Fruit fly (Drosophila melanogaster): Measurements from ENCODE around the gene CG42353.
A peak's percentile ranks its signal among the peaks of the same experiment; 100 is the strongest.

Gene CG42353

DNA sequence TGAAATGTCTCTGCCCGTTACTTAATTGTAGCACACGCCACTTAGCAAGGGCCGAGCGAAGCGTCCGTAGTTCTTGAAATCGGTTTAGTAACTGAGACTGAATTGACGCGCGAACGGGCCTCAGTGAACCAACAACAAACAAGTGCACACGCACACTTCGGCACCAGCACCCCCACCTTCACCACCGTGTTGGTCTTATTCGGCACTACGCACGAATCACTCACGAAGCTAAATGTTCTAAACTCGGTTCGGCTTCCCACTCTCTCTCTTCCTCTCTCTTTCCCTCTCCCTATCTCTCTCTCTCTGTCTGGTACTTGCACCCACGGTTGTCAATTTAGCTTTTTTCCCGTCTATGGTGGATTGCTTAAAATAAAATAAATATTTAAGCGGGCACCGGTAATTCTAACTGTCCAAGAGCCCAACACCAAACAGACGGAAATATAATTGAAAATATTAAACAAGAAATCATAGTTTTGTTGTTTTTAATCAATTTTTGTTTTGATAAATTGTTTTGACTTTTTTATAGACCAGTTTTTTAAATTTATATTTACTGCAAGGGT lies 13.2 kb downstream of the CG42353 start, which contains the start of gene Tob (continued):
- TF ChIP-seq abd-A (tag; optimal IDR thresholded peaks at IDR 0.05): peak; percentile 46
- peak; percentile 57; the same call in 1 of the 2 replicates for TF ChIP-seq chm (GFP tag; IDR thresholded peaks at IDR 0.05)
- no peak for TF ChIP-seq gfzf (GFP tag; optimal IDR thresholded peaks at IDR 0.05)

DNA sequence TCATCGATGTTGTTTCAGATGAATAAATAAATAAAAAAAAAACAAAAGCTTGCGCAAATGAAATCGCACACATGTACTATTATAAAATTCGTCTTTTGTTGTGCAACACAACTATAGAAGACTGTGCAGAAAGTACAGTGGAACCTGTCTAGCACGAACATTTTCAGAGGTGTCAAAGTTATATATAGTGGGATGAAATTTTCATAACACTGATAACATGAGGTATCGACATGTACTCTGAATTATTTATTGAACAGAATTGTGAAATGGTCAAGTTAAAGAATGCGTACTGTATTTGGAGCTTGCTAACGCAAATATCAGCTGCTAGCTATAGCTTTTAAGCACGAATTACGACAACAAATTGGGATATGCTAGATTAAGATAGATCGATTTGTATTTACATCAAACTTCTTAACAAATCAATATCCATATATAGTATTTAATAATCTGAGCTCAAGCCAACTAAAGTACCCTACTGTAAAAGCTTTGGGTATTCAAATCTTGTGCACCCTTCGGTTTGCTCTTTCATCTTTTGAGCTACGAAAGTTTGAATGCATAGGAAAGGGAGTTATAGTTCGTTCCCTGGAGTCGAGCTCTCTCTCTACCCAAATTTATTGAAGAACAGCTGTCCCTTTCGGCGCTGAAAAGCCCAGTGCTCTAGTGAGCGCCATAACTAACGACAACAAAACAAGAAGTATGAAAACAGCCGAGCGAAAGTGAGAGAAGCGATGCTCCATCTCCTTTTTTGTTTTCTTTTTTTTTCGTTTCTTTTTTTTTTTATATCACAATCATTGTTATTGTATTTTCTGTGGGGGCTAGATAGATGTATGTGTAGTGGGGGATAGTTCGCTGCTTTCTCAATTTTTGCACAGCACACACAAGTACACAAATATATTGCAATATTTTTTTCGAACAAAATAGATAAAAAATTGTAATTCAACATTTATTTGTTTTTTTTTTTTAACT lies 14.3 kb downstream of the CG42353 start:
- TF ChIP-seq CG8359 (GFP tag; optimal IDR thresholded peaks at IDR 0.05; ENCODE audit: borderline replicate concordance) (peak; percentile 66), BEAF-32 (GFP tag; optimal IDR thresholded peaks at IDR 0.05) (peak; percentile 9), yki (optimal IDR thresholded peaks at IDR 0.05) (no peak), Myb (GFP tag; optimal IDR thresholded peaks at IDR 0.05) (peak; percentile 68), CG4424 (GFP tag; optimal IDR thresholded peaks at IDR 0.05) (peak; percentile 87), Aef1 (GFP tag; IDR thresholded peaks at IDR 0.05) (peak; percentile 92), Lhr (GFP tag; optimal IDR thresholded peaks at IDR 0.05) (peak; percentile 35), ATbp (GFP tag; optimal IDR thresholded peaks at IDR 0.05) (peak; percentile 89), CG8944 (GFP tag; optimal IDR thresholded peaks at IDR 0.05) (peak; percentile 83), CG17186 (GFP tag; optimal IDR thresholded peaks at IDR 0.05) (peak; percentile 61), pum (GFP tag; optimal IDR thresholded peaks at IDR 0.05) (peak; percentile 82), CG2889 (GFP tag; IDR thresholded peaks at IDR 0.05) (peak; percentile 89), CG10274 (GFP tag; optimal IDR thresholded peaks at IDR 0.05) (peak; percentile 93), CG7839 (tag; optimal IDR thresholded peaks at IDR 0.05) (peak; percentile 94), cwo (GFP tag; optimal IDR thresholded peaks at IDR 0.05) (peak; percentile 85), Atf3 (GFP tag; optimal IDR thresholded peaks at IDR 0.05) (peak; percentile 55), croc (GFP tag; conservative IDR thresholded peaks at IDR 0.05) (peak; percentile 60; the same call in 2 of the 3 replicates), CG2712 (tag; optimal IDR thresholded peaks at IDR 0.05) (peak; percentile 78), Rfx (GFP tag; IDR thresholded peaks at IDR 0.05) (peak; percentile 95), fd102C (GFP tag; optimal IDR thresholded peaks at IDR 0.05) (no peak), hkb (optimal IDR thresholded peaks at IDR 0.05) (no peak), hkb (GFP tag; IDR thresholded peaks at IDR 0.05) (peak; percentile 89), CG11723 (GFP tag; optimal IDR thresholded peaks at IDR 0.05) (peak; percentile 84), ro (GFP tag; IDR thresholded peaks at IDR 0.05) (peak; percentile 66), wdn (GFP tag; IDR thresholded peaks at IDR 0.05) (peak; percentile 90), CG31441 (GFP tag; IDR thresholded peaks at IDR 0.05) (peak; percentile 80), gcm (GFP tag; optimal IDR thresholded peaks at IDR 0.05) (peak; percentile 78), Fer1 (GFP tag; optimal IDR thresholded peaks at IDR 0.05) (peak; percentile 93), Meics (GFP tag; optimal IDR thresholded peaks at IDR 0.05) (peak; percentile 91), E2f2 (GFP tag; IDR thresholded peaks at IDR 0.05) (peak; percentile 65), sr (GFP tag; IDR thresholded peaks at IDR 0.05) (peak; percentile 72; the same call in 2 of the 3 replicates), exex (tag; optimal IDR thresholded peaks at IDR 0.05) (peak; percentile 64), CG1602 (GFP tag; optimal IDR thresholded peaks at IDR 0.05) (peak; percentile 80), ems (GFP tag; optimal IDR thresholded peaks at IDR 0.05) (peak; percentile 83), CG5180 (GFP tag; optimal IDR thresholded peaks at IDR 0.05) (peak; percentile 79), Ada2b (GFP tag; IDR thresholded peaks at IDR 0.05) (peak; percentile 96), gsb-n (tag; optimal IDR thresholded peaks at IDR 0.05) (peak; percentile 49), phol (tag; optimal IDR thresholded peaks at IDR 0.05) (peak; percentile 84), dmrt11E (tag; optimal IDR thresholded peaks at IDR 0.05) (peak; percentile 21), zfh2 (GFP tag; optimal IDR thresholded peaks at IDR 0.05) (peak; percentile 93), CG15269 (tag; optimal IDR thresholded peaks at IDR 0.05) (peak; percentile 96), CG3407 (GFP tag; optimal IDR thresholded peaks at IDR 0.05) (peak; percentile 67), Fer2 (tag; optimal IDR thresholded peaks at IDR 0.05) (peak; percentile 90)
